Worm (Caenorhabditis elegans): Measurements from ENCODE around the gene F13H10.8.

Gene F13H10.8

DNA sequence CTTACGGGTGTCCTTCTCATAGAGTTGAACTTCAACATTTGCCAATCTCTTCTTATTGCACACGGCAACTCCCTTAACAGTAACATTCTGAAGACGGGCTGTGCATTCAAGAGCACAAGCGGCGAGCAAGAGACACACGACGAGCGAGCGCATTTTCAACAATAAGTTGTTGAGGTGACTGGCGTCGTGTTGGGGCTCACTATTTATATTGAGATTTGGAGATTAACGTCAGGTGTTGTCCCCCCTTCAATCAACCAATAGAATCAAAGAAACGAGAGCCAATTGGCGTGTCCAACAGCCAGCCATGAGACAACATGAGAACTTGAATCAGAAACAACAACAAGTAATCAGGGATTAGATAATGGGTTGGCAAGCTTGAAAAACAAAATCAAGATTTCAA, 43.6 kb downstream of the F13H10.8 start, which contains the start of gene ttr-16:
ttr-16 (minus strand) TSS at position 176 of the 400 bp plus-strand sequence.
- TF ChIP-seq hmg-11 (tag; optimal IDR thresholded peaks at IDR 0.05) (no peak), egl-5 (tag; optimal IDR thresholded peaks at IDR 0.05) (peak; percentile 63), nfya-1 (tag; optimal IDR thresholded peaks at IDR 0.05; ENCODE audit: insufficient read depth) (peak; percentile 84), nhr-23 (tag; optimal IDR thresholded peaks at IDR 0.05) (no peak), ama-1 (optimal IDR thresholded peaks at IDR 0.05) (peak; percentile 55)

- no peak for TF ChIP-seq aly-2 (tag; optimal IDR thresholded peaks at IDR 0.05)
- no peak for TF ChIP-seq nhr-43 (tag; optimal IDR thresholded peaks at IDR 0.05; ENCODE audit: poor library complexity, severe bottlenecking)
- TF ChIP-seq unc-39 (tag; optimal IDR thresholded peaks at IDR 0.05): no peak
- TF ChIP-seq fkh-2 (tag; optimal IDR thresholded peaks at IDR 0.05): no peak
- no peak for TF ChIP-seq egl-27 (tag; optimal IDR thresholded peaks at IDR 0.05)
- TF ChIP-seq pha-4 (tag; optimal IDR thresholded peaks at IDR 0.05): no peak
- peak; percentile 4 for TF ChIP-seq nfya-1 (tag; optimal IDR thresholded peaks at IDR 0.05; ENCODE audit: insufficient read depth)
Observed at ce11 chrIV:11067003-11067402, 46.7 kb downstream of the F13H10.8 start, which contains the start of gene ttr-17. TSS of gene ttr-17 (minus strand) at chrIV:11067026.

- TF ChIP-seq nhr-67 (tag; optimal IDR thresholded peaks at IDR 0.05) (no peak), egl-5 (tag; optimal IDR thresholded peaks at IDR 0.05) (peak; percentile 40), nhr-12 (tag; optimal IDR thresholded peaks at IDR 0.05) (no peak), jun-1 (tag; optimal IDR thresholded peaks at IDR 0.05) (no peak), pqm-1 (tag; optimal IDR thresholded peaks at IDR 0.05) (no peak), unc-62 (GFP tag; optimal IDR thresholded peaks at IDR 0.05) (peak; percentile 83), mml-1 (tag; optimal IDR thresholded peaks at IDR 0.05) (no peak), zag-1 (tag; optimal IDR thresholded peaks at IDR 0.05) (no peak), fkh-2 (tag; optimal IDR thresholded peaks at IDR 0.05) (no peak), nfya-1 (tag; optimal IDR thresholded peaks at IDR 0.05; ENCODE audit: insufficient read depth) (peak; percentile 47), nhr-11 (tag; optimal IDR thresholded peaks at IDR 0.05) (peak; percentile 68), daf-12 (tag; optimal IDR thresholded peaks at IDR 0.05) (no peak), fkh-10 (GFP tag; optimal IDR thresholded peaks at IDR 0.05) (no peak), ceh-82 (tag; optimal IDR thresholded peaks at IDR 0.05) (no peak), elt-3 (tag; optimal IDR thresholded peaks at IDR 0.05) (no peak)
Observed at ce11 chrIV:11068314-11068713, 48.0 kb downstream of the F13H10.8 start.

ce11 chrIV:11070895-11071294, 50.6 kb downstream of the F13H10.8 start:
- TF ChIP-seq nhr-43 (tag; optimal IDR thresholded peaks at IDR 0.05; ENCODE audit: poor library complexity, severe bottlenecking) (peak; percentile 49), nhr-237 (tag; optimal IDR thresholded peaks at IDR 0.05) (peak; percentile 91)
